Worm (Caenorhabditis elegans) whole organism, L4 larva: Measurements from ENCODE around the gene srd-3.

Experiments used
- D1046.2 ChIP-seq: fragments of 200-800 bp; sonication (Bioruptor generic); IDR thresholded peaks from 2 replicates; pipeline ENCODE4 v1.3.6; 2022; ENCODE audit warnings: missing genetic modification characterization, missing compliant biosample characterization
- F37D6.2 ChIP-seq: sonication (generic microtip); optimal IDR thresholded peaks from 2 replicates; lab custom pipeline; 2016; ENCODE audit warnings: mild to moderate bottlenecking, missing genetic modification characterization, missing compliant biosample characterization
- Y48G9A.11 ChIP-seq: fragments of 200-800 bp; sonication (Bioruptor generic); IDR thresholded peaks from 2 replicates; pipeline ENCODE4 v1.3.6; 2022; ENCODE audit warnings: missing genetic modification reagents, missing genetic modification characterization, missing compliant biosample characterization
- ZK337.2 ChIP-seq: fragments of 200-800 bp; sonication (Bioruptor generic); IDR thresholded peaks from 2 replicates; pipeline ENCODE4 v1.3.6; 2022; ENCODE audit warnings: missing genetic modification reagents, missing genetic modification characterization, missing compliant biosample characterization
- aha-1 ChIP-seq: fragments of 150-350 bp; peaks from one replicate; lab custom pipeline; 2014; ENCODE audit warnings: missing biosample characterization, missing genetic modification characterization
- ceh-32 ChIP-seq: sonication (generic microtip); optimal IDR thresholded peaks from 2 replicates; lab custom pipeline; 2016; ENCODE audit warnings: mild to moderate bottlenecking, missing genetic modification characterization, missing compliant biosample characterization; ENCODE audit not compliant: poor library complexity
- ceh-44 ChIP-seq: fragments of 200-800 bp; sonication (Bioruptor generic); IDR thresholded peaks from 2 replicates; pipeline ENCODE4 v1.3.6; 2022; ENCODE audit warnings: missing genetic modification reagents, missing genetic modification characterization, missing compliant biosample characterization
- ceh-62 ChIP-seq: sonication (generic microtip); optimal IDR thresholded peaks from 2 replicates; lab custom pipeline; 2017; ENCODE audit warnings: missing biosample characterization, missing genetic modification characterization
- cey-2 ChIP-seq: sonication (generic microtip); optimal IDR thresholded peaks from 3 replicates; lab custom pipeline; 2017; ENCODE audit warnings: missing genetic modification characterization, mild to moderate bottlenecking, missing compliant biosample characterization, antibody characterized with exemption, borderline replicate concordance; ENCODE audit not compliant: insufficient read depth
- daf-12 ChIP-seq: fragments of 150-350 bp; optimal IDR thresholded peaks from 2 replicates; lab custom pipeline; 2014; ENCODE audit warnings: missing biosample characterization, missing genetic modification reagents, missing genetic modification characterization
- daf-16 ChIP-seq, 3 experiments: sonication (generic microtip); optimal IDR thresholded peaks; 2 replicates each; lab custom pipeline; 2016 to 2017; ENCODE audit warnings: missing genetic modification characterization in 3 of 3, missing genetic modification reagents in 3 of 3, mild to moderate bottlenecking in 2 of 3, missing compliant biosample characterization in 2 of 3, missing biosample characterization in 1 of 3, moderate library complexity in 1 of 3
- dpl-1 ChIP-seq: fragments of 150-350 bp; optimal IDR thresholded peaks from 2 replicates; lab custom pipeline; 2014; ENCODE audit warnings: missing biosample characterization, missing genetic modification reagents, missing genetic modification characterization
- duxl-1 ChIP-seq: sonication (generic microtip); optimal IDR thresholded peaks from 2 replicates; lab custom pipeline; 2016; ENCODE audit warnings: mild to moderate bottlenecking, missing genetic modification characterization, moderate library complexity, missing compliant biosample characterization; ENCODE audit not compliant: poor library complexity
- egl-43 ChIP-seq: fragments of 200-800 bp; sonication (Bioruptor generic); IDR thresholded peaks from 2 replicates; pipeline ENCODE4 v1.3.6; 2022; ENCODE audit warnings: missing genetic modification reagents, missing genetic modification characterization, missing compliant biosample characterization
- fkh-10 ChIP-seq: fragments of 150-350 bp; optimal IDR thresholded peaks from 2 replicates; lab custom pipeline; 2014; ENCODE audit warnings: missing biosample characterization, missing genetic modification reagents, missing genetic modification characterization
- gei-8 ChIP-seq: fragments of 200-800 bp; sonication (Bioruptor generic); optimal IDR thresholded peaks from 2 replicates; lab custom pipeline; 2018; ENCODE audit warnings: mild to moderate bottlenecking, missing genetic modification characterization, missing compliant biosample characterization
- hif-1 ChIP-seq, 2 experiments: sonication (generic microtip); optimal IDR thresholded peaks; 2 replicates each; lab custom pipeline; 2016 to 2017; ENCODE audit warnings: missing compliant biosample characterization in 2 of 2, missing genetic modification characterization in 2 of 2, missing genetic modification reagents in 2 of 2, missing genotype in 2 of 2, mild to moderate bottlenecking in 1 of 2
- hlh-11 ChIP-seq: fragments of 200-800 bp; sonication (Bioruptor generic); optimal IDR thresholded peaks from 2 replicates; lab custom pipeline; 2018; ENCODE audit warnings: mild to moderate bottlenecking, missing genetic modification characterization, missing compliant biosample characterization
- hlh-30 ChIP-seq: sonication (generic microtip); optimal IDR thresholded peaks from 2 replicates; lab custom pipeline; 2017; ENCODE audit warnings: antibody characterized with exemption, mild to moderate bottlenecking, missing genetic modification characterization, missing compliant biosample characterization; ENCODE audit not compliant: insufficient read depth
- hmg-1.1 ChIP-seq: fragments of 200-800 bp; sonication (Bioruptor generic); IDR thresholded peaks from 2 replicates; pipeline ENCODE4 v1.3.6; 2022; ENCODE audit warnings: missing genetic modification reagents, missing genetic modification characterization, missing compliant biosample characterization
- lin-13 ChIP-seq: fragments of 150-350 bp; optimal IDR thresholded peaks from 2 replicates; lab custom pipeline; 2014; ENCODE audit warnings: missing biosample characterization, missing genetic modification reagents, missing genetic modification characterization
- lin-29 ChIP-seq: fragments of 200-800 bp; sonication (Bioruptor generic); IDR thresholded peaks from 2 replicates; pipeline ENCODE4 v1.3.6; 2022; ENCODE audit warnings: missing genetic modification reagents, missing genetic modification characterization, missing compliant biosample characterization
- lsy-2 ChIP-seq, 2 experiments: fragments of 150-350 bp in 1 of 2; sonication (generic microtip) in 1 of 2; optimal IDR thresholded peaks; 2 replicates each; lab custom pipeline; 2014 to 2017; ENCODE audit warnings: missing biosample characterization in 2 of 2, missing genetic modification characterization in 2 of 2
- madf-5 ChIP-seq, 2 experiments: fragments of 200-800 bp; sonication (Bioruptor generic); IDR thresholded peaks; 2 replicates each; pipeline ENCODE4 v1.3.6; 2022; ENCODE audit warnings: missing compliant biosample characterization in 2 of 2, missing genetic modification characterization in 2 of 2
- mdl-1 ChIP-seq, 2 experiments: fragments of 150-350 bp in 1 of 2; sonication (generic microtip) in 1 of 2; optimal IDR thresholded peaks; 2 replicates each; lab custom pipeline; 2014 to 2017; ENCODE audit warnings: missing biosample characterization in 2 of 2, missing genetic modification characterization in 2 of 2
- mes-2 ChIP-seq: sonication (generic microtip); optimal IDR thresholded peaks from 2 replicates; lab custom pipeline; 2016; ENCODE audit warnings: missing genotype, mild to moderate bottlenecking, missing genetic modification characterization, missing compliant biosample characterization; ENCODE audit not compliant: poor library complexity, severe bottlenecking
- mxl-2 ChIP-seq: fragments of 200-800 bp; sonication (Bioruptor generic); conservative IDR thresholded peaks from 2 replicates; pipeline ENCODE4 v1.3.6; 2022; ENCODE audit warnings: missing genetic modification reagents, missing genetic modification characterization, missing compliant biosample characterization
- mxl-3 ChIP-seq: fragments of 200-800 bp; sonication (Bioruptor generic); optimal IDR thresholded peaks from 2 replicates; lab custom pipeline; 2018; ENCODE audit warnings: mild to moderate bottlenecking, missing genetic modification characterization, missing compliant biosample characterization
- nhr-237 ChIP-seq: sonication (generic microtip); optimal IDR thresholded peaks from 2 replicates; lab custom pipeline; 2017; ENCODE audit warnings: missing biosample characterization, missing genetic modification characterization
- nhr-28 ChIP-seq: fragments of 150-350 bp; optimal IDR thresholded peaks from 2 replicates; lab custom pipeline; 2014; ENCODE audit warnings: missing biosample characterization, missing genetic modification characterization
- nhr-48 ChIP-seq: sonication (generic microtip); optimal IDR thresholded peaks from 2 replicates; lab custom pipeline; 2016; ENCODE audit warnings: mild to moderate bottlenecking, missing genetic modification characterization, missing compliant biosample characterization
- rbr-2 ChIP-seq: sonication (generic microtip); optimal IDR thresholded peaks from 2 replicates; lab custom pipeline; 2016; ENCODE audit warnings: missing genotype, missing genetic modification characterization, missing compliant biosample characterization
- skn-1 ChIP-seq: fragments of 150-350 bp; optimal IDR thresholded peaks from 2 replicates; lab custom pipeline; 2014; ENCODE audit warnings: missing biosample characterization, missing genetic modification characterization
- tra-1 ChIP-seq: fragments of 200-800 bp; sonication (Bioruptor generic); IDR thresholded peaks from 2 replicates; pipeline ENCODE4 v1.3.6; 2022; ENCODE audit warnings: missing genetic modification reagents, missing genetic modification characterization, missing compliant biosample characterization
- unc-130 ChIP-seq: sonication (generic microtip); optimal IDR thresholded peaks from 2 replicates; lab custom pipeline; 2016; ENCODE audit warnings: missing genetic modification reagents, missing genetic modification characterization, missing compliant biosample characterization
- unc-62 ChIP-seq, 3 experiments: fragments of 150-350 bp in 1 of 3; sonication (generic microtip); optimal IDR thresholded peaks in 2 of 3; peaks in 1 of 3; 1 replicate in 1 of 3; 2 replicates in 2 of 3; lab custom pipeline; 2014 to 2017; ENCODE audit warnings: missing biosample characterization in 3 of 3, missing genetic modification characterization in 3 of 3, missing genetic modification reagents in 3 of 3, missing genotype in 1 of 3
- zag-1 ChIP-seq: fragments of 150-350 bp; optimal IDR thresholded peaks from 2 replicates; lab custom pipeline; 2014; ENCODE audit warnings: missing biosample characterization, missing genetic modification characterization
- zfp-3 ChIP-seq: fragments of 200-800 bp; sonication (Bioruptor generic); conservative IDR thresholded peaks from 2 replicates; pipeline ENCODE4 v1.3.6; 2022; ENCODE audit warnings: missing genetic modification reagents, missing genetic modification characterization, missing compliant biosample characterization

The srd-3 gene

ce11 chrII:128929-129328 lies at the start of gene srd-3:
Gene srd-3 (minus strand): TSS chrII:129029.
- TF ChIP-seq unc-130 (GFP tag; lab: Kevin White, UChicago): no peak

ce11 chrII:178146-178545 lies 49.3 kb upstream of the srd-3 start:
- peak; percentile 14 for TF ChIP-seq hlh-11 (tag; lab: Kevin White, UChicago)
- TF ChIP-seq nhr-28 (tag; lab: Kevin White, UChicago): peak; percentile 82
- peak; percentile 47 for TF ChIP-seq aha-1 (tag; lab: Kevin White, UChicago)
- TF ChIP-seq hmg-1.1 (GFP tag; lab: Robert Waterston, UW): no peak
- TF ChIP-seq ceh-62 (tag; lab: Kevin White, UChicago): no peak

- TF ChIP-seq Y48G9A.11 (GFP tag; lab: Robert Waterston, UW): no peak
- TF ChIP-seq gei-8: no peak
- no peak for TF ChIP-seq rbr-2
- TF ChIP-seq nhr-48 (tag; lab: Kevin White, UChicago): no peak
- no peak for TF ChIP-seq skn-1 (tag; lab: Kevin White, UChicago)
- no peak for TF ChIP-seq mxl-3 (GFP tag; lab: Kevin White, UChicago)
- TF ChIP-seq madf-5 (GFP tag; IDR thresholded peaks at IDR 0.05; lab: Robert Waterston, UW): no peak
- no peak for TF ChIP-seq lin-13
- TF ChIP-seq ZK337.2 (GFP tag; lab: Robert Waterston, UW): no peak
- TF ChIP-seq dpl-1 (GFP tag; lab: Kevin White, UChicago): no peak
- no peak for TF ChIP-seq hlh-30
- no peak for TF ChIP-seq lin-29 (GFP tag; lab: Robert Waterston, UW)
- no peak for TF ChIP-seq zfp-3
- TF ChIP-seq tra-1 (GFP tag; lab: Robert Waterston, UW): no peak
- TF ChIP-seq ceh-32: no peak
- no peak for TF ChIP-seq daf-16 (GFP tag; optimal IDR thresholded peaks at IDR 0.05; lab: Kevin White, UChicago)
- no peak for TF ChIP-seq daf-16 (tag; optimal IDR thresholded peaks at IDR 0.05; lab: Kevin White, UChicago)
Observed at ce11 chrII:176622-177021, 47.8 kb upstream of the srd-3 start.

ce11 chrII:175868-176267 lies 47.0 kb upstream of the srd-3 start, which contains the start of gene T01D1.3:
Gene T01D1.3 (minus strand): TSS chrII:175968.
- TF ChIP-seq daf-12 (tag; lab: Kevin White, UChicago) (no peak), unc-62 (GFP tag; optimal IDR thresholded peaks at IDR 0.05 in 1 of 2; lab: Kevin White, UChicago) (peak in 1 of 2 experiments; percentile 21), unc-62 (tag; optimal IDR thresholded peaks at IDR 0.05; lab: Kevin White, UChicago) (no peak)

ce11 chrII:173679-174078 lies 44.9 kb upstream of the srd-3 start, which contains the start of gene T01D1.7:
Gene T01D1.7 (minus strand): TSS chrII:173779.
- TF ChIP-seq hif-1 (tag; optimal IDR thresholded peaks at IDR 0.05; lab: Kevin White, UChicago) (no peak), unc-62 (GFP tag; optimal IDR thresholded peaks at IDR 0.05 in 1 of 2; lab: Kevin White, UChicago) (peak in 1 of 2 experiments; percentile 46), unc-62 (tag; optimal IDR thresholded peaks at IDR 0.05; lab: Kevin White, UChicago) (no peak)

ce11 chrII:163229-163628 lies 34.4 kb upstream of the srd-3 start:
- no peak for TF ChIP-seq egl-43 (GFP tag; lab: Robert Waterston, UW)
- TF ChIP-seq mes-2 (tag; lab: Kevin White, UChicago): peak; percentile 15
- TF ChIP-seq, all 104 proteins: peak for 1

ce11 chrII:162182-162581 lies 33.4 kb upstream of the srd-3 start, which contains the start of gene etr-1:
Gene etr-1 (plus strand): TSS chrII:162374.
- TF ChIP-seq Y48G9A.11 (GFP tag; lab: Robert Waterston, UW): no peak
- TF ChIP-seq dpl-1 (GFP tag; lab: Kevin White, UChicago): peak; percentile 30
- TF ChIP-seq F37D6.2: no peak
- peak; percentile 37; the same call in 1 of the 2 replicates for TF ChIP-seq mxl-2 (GFP tag; lab: Robert Waterston, UW)
- TF ChIP-seq D1046.2: no peak
- no peak for TF ChIP-seq skn-1 (tag; lab: Kevin White, UChicago)
- no peak for TF ChIP-seq zag-1
- TF ChIP-seq mdl-1 (tag; optimal IDR thresholded peaks at IDR 0.05; lab: Kevin White, UChicago): peak in 1 of 2 experiments; percentile 57
- no peak for TF ChIP-seq nhr-237 (tag; lab: Kevin White, UChicago)
- no peak for TF ChIP-seq hif-1 (tag; optimal IDR thresholded peaks at IDR 0.05; lab: Kevin White, UChicago)
- TF ChIP-seq mes-2 (tag; lab: Kevin White, UChicago): peak; percentile 44
- TF ChIP-seq lsy-2 (tag; optimal IDR thresholded peaks at IDR 0.05; lab: Kevin White, UChicago): peak in 1 of 2 experiments; percentile 47
- TF ChIP-seq ceh-44: no peak
- no peak for TF ChIP-seq duxl-1
- peak; percentile 48 for TF ChIP-seq cey-2 (tag; lab: Kevin White, UChicago)
- no peak for TF ChIP-seq fkh-10 (GFP tag; lab: Kevin White, UChicago)
